Fruit fly (Drosophila melanogaster) whole organism, adult: ENCODE measurements around the gene CG5846.
A peak's percentile ranks its signal among the peaks of the same experiment; 100 is the strongest.

Experiments
- CG11617 ChIP-seq: fragments of 200-800 bp; sonication (Bioruptor generic); optimal IDR thresholded peaks from 2 replicates; lab custom pipeline; 2017; ENCODE audit warnings: mild to moderate bottlenecking, missing biosample characterization, missing genetic modification reagents, missing genetic modification characterization
- CG12768 ChIP-seq: fragments of 200-800 bp; sonication (Bioruptor generic); optimal IDR thresholded peaks from 2 replicates; lab custom pipeline; 2017; ENCODE audit warnings: missing biosample characterization, missing genetic modification characterization, mild to moderate bottlenecking, moderate library complexity, missing genetic modification reagents
- CG14711 ChIP-seq: fragments of 200-800 bp; sonication (Bioruptor generic); optimal IDR thresholded peaks from 2 replicates; lab custom pipeline; 2018; ENCODE audit warnings: missing biosample characterization, mild to moderate bottlenecking, missing genetic modification characterization, moderate library complexity
- CG1620 ChIP-seq: fragments of 200-800 bp; sonication (Bioruptor generic); optimal IDR thresholded peaks from 2 replicates; lab custom pipeline; 2016; ENCODE audit warnings: missing biosample characterization, missing genetic modification characterization
- CG33017 ChIP-seq: fragments of 200-800 bp; sonication (Bioruptor generic); optimal IDR thresholded peaks from 2 replicates; lab custom pipeline; 2018; ENCODE audit warnings: missing biosample characterization, mild to moderate bottlenecking, missing genetic modification characterization, moderate library complexity
- CG5204 ChIP-seq: fragments of 200-800 bp; sonication (Bioruptor generic); optimal IDR thresholded peaks from 2 replicates; lab custom pipeline; 2016; ENCODE audit warnings: missing biosample characterization, missing genetic modification characterization
- CG7045 ChIP-seq: fragments of 200-800 bp; sonication (Bioruptor generic); optimal IDR thresholded peaks from 2 replicates; lab custom pipeline; 2017; ENCODE audit warnings: missing biosample characterization, mild to moderate bottlenecking, missing genetic modification characterization
- CG7101 ChIP-seq: fragments of 200-800 bp; sonication (Bioruptor generic); optimal IDR thresholded peaks from 2 replicates; lab custom pipeline; 2018; ENCODE audit warnings: missing biosample characterization, mild to moderate bottlenecking, missing genetic modification characterization, moderate library complexity
- Clk ChIP-seq: fragments of 200-800 bp; sonication (Bioruptor generic); optimal IDR thresholded peaks from 2 replicates; lab custom pipeline; 2017; ENCODE audit warnings: missing biosample characterization, missing genetic modification characterization
- Crg-1 ChIP-seq: fragments of 200-800 bp; sonication (Bioruptor generic); optimal IDR thresholded peaks from 2 replicates; lab custom pipeline; 2016; ENCODE audit warnings: missing biosample characterization, missing genetic modification characterization
- Hr96 ChIP-seq: fragments of 200-800 bp; sonication (Bioruptor generic); optimal IDR thresholded peaks from 2 replicates; lab custom pipeline; 2016; ENCODE audit warnings: missing biosample characterization, missing genetic modification characterization
- Mnt ChIP-seq: fragments of 200-800 bp; sonication (Bioruptor generic); optimal IDR thresholded peaks from 2 replicates; lab custom pipeline; 2016; ENCODE audit warnings: missing biosample characterization, mild to moderate bottlenecking, missing genetic modification characterization
- bab1 ChIP-seq: fragments of 200-800 bp; sonication (Bioruptor generic); optimal IDR thresholded peaks from 3 replicates; lab custom pipeline; 2019; ENCODE audit warnings: missing biosample characterization, mild to moderate bottlenecking, missing genetic modification characterization, moderate library complexity
- cic ChIP-seq: fragments of 200-800 bp; sonication (Bioruptor generic); optimal IDR thresholded peaks from 2 replicates; lab custom pipeline; 2017; ENCODE audit warnings: missing biosample characterization, mild to moderate bottlenecking, missing genetic modification characterization, moderate library complexity
- cnc ChIP-seq, 2 experiments: fragments of >200 bp; optimal IDR thresholded peaks; 2 replicates each; lab custom pipeline; 2017
- kay ChIP-seq: fragments of 200-800 bp; sonication (Bioruptor generic); peaks from one replicate; lab custom pipeline; 2016; ENCODE audit warnings: missing biosample characterization, missing genetic modification characterization, borderline replicate concordance
- ovo ChIP-seq: fragments of 200-800 bp; sonication (Bioruptor generic); optimal IDR thresholded peaks from 2 replicates; lab custom pipeline; 2016; ENCODE audit warnings: missing biosample characterization, missing genetic modification characterization
- pad ChIP-seq: fragments of 200-800 bp; sonication (Bioruptor generic); optimal IDR thresholded peaks from 3 replicates; lab custom pipeline; 2017; ENCODE audit warnings: missing biosample characterization, missing genetic modification characterization, mild to moderate bottlenecking, moderate library complexity, missing genetic modification reagents
- tj ChIP-seq: fragments of 200-800 bp; sonication (Bioruptor generic); optimal IDR thresholded peaks from 3 replicates; lab custom pipeline; 2017; ENCODE audit warnings: missing biosample characterization, mild to moderate bottlenecking, missing genetic modification characterization, moderate library complexity
- toe ChIP-seq: fragments of 200-800 bp; sonication (Bioruptor generic); optimal IDR thresholded peaks from 2 replicates; lab custom pipeline; 2016; ENCODE audit warnings: missing biosample characterization, missing genetic modification characterization

The CG5846 gene

dm6 chr2L:9911783-9912182 is 45.3 kb downstream of the CG5846 start:
- TF ChIP-seq CG7045 (GFP tag; lab: Kevin White, UChicago) (no peak), bab1 (peak; percentile 24), CG14711 (no peak), CG7101 (tag; lab: Kevin White, UChicago) (no peak), pad (GFP tag; lab: Kevin White, UChicago) (no peak), CG1620 (GFP tag; lab: Kevin White, UChicago) (no peak), toe (GFP tag; lab: Kevin White, UChicago) (no peak), Clk (GFP tag; lab: Kevin White, UChicago) (no peak), ovo (GFP tag; lab: Kevin White, UChicago) (no peak), Hr96 (GFP tag; lab: Kevin White, UChicago) (no peak), CG33017 (tag; lab: Kevin White, UChicago) (no peak), tj (GFP tag; lab: Kevin White, UChicago) (no peak), CG12768 (GFP tag; lab: Kevin White, UChicago) (peak; percentile 17), CG5204 (GFP tag; lab: Kevin White, UChicago) (no peak), Crg-1 (no peak), kay (no peak)

dm6 chr2L:9908468-9908967 is 48.5 kb downstream of the CG5846 start, which contains the start of gene CG13124:
TSS of gene CG13124 (minus strand) at chr2L:9908633.
- TF ChIP-seq CG33017 (tag; lab: Kevin White, UChicago) (peak; percentile 52), Mnt (GFP tag; lab: Kevin White, UChicago) (peak; percentile 46), CG7045 (GFP tag; lab: Kevin White, UChicago) (no peak), CG7101 (tag; lab: Kevin White, UChicago) (peak; percentile 31), bab1 (no peak), tj (GFP tag; lab: Kevin White, UChicago) (peak; percentile 14), Hr96 (GFP tag; lab: Kevin White, UChicago) (peak; percentile 6), Clk (GFP tag; lab: Kevin White, UChicago) (no peak), CG5204 (GFP tag; lab: Kevin White, UChicago) (no peak), CG1620 (GFP tag; lab: Kevin White, UChicago) (no peak), CG11617 (GFP tag; lab: Kevin White, UChicago) (no peak), cnc (optimal IDR thresholded peaks at IDR 0.05; lab: Kevin White, UChicago) (no peak), CG14711 (peak; percentile 91), cic (peak; percentile 33)

- TF ChIP-seq bab1 (no peak), CG7101 (tag; lab: Kevin White, UChicago) (no peak), Crg-1 (no peak), kay (peak; percentile 95), CG7045 (GFP tag; lab: Kevin White, UChicago) (no peak), cic (peak; percentile 18), CG14711 (no peak), CG33017 (tag; lab: Kevin White, UChicago) (no peak), Hr96 (GFP tag; lab: Kevin White, UChicago) (no peak), CG11617 (GFP tag; lab: Kevin White, UChicago) (peak; percentile 5), pad (GFP tag; lab: Kevin White, UChicago) (no peak), tj (GFP tag; lab: Kevin White, UChicago) (no peak), Mnt (GFP tag; lab: Kevin White, UChicago) (peak; percentile 35)
Observed at dm6 chr2L:9907320-9908256, 49.4 kb downstream of the CG5846 start.

dm6 chr2L:9906641-9907040 is 50.4 kb downstream of the CG5846 start:
- TF ChIP-seq kay, result peak; percentile 80
- TF ChIP-seq CG1620 (GFP tag; lab: Kevin White, UChicago), result no peak
- TF ChIP-seq CG11617 (GFP tag; lab: Kevin White, UChicago), result no peak
